Fruit fly (Drosophila melanogaster): ENCODE data around the gene CG14089.
A peak's percentile ranks its signal among the peaks of the same experiment; 100 is the strongest.

Gene CG14089

DNA sequence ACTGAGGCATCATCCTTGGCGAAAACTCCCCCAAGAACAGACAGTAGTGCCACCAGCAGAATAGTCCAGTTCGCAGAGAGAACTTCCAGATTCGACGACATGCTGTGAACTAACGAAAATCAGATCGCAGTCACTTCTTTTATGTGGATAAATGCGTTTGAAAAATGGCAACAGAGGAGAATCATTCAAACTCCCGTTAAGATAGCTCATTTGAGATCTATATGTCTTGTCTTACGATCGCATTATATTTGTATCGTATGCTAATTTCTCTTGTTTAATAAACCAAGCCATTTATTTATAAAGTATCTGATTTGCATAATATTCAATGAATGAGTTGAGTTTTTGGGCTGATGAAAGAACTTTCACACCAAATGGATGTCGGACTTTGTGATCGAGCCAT, at the start of gene CG14089:
TSS of gene CG14089 (minus strand) at position 101 of the 400 bp plus-strand sequence.
- TF ChIP-seq CG17801 (GFP tag; optimal IDR thresholded peaks at IDR 0.05; ENCODE audit: partially characterized antibody): no peak

DNA sequence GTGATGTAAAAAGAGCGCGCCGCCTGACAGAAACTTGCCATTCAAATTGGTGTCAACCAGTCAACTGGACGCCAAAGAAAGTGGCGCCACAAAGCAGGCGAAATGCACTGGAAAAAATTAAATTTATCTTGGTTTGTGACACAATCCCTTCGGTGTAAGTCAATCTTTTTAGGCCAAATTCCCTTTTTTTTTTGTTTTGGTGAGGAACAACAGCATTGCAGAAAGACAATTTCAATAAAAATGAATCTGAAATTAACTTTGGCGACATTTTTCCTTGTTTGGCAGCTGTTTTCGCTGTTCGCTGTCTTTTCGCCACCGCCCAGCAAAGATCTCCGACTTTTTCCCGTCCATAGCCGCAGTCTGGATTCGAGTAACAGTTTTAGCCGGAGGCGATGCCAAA, 48.9 kb upstream of the CG14089 start:
- no peak for TF ChIP-seq CG17801 (GFP tag; optimal IDR thresholded peaks at IDR 0.05; ENCODE audit: partially characterized antibody)

DNA sequence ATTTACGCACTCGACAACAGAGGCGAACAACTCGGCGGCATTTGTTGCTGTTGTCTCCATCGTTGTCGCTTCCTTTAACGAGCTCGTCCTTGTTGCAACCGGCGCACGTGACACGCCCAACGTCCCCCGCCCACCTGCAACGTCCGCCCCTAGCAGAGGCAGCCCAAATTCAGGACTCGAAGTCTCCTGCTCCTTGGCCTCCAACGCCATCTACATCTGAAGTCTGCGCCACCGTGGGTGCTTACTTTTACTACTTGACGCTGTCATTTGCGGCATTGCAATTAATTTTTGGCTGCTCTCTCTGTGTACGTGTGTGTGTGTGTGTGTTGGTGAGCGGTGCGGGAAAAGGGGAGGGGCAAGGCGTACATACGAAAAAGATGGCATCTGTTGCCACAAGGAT, 47.5 kb upstream of the CG14089 start:
- TF ChIP-seq CG17801 (GFP tag; optimal IDR thresholded peaks at IDR 0.05; ENCODE audit: partially characterized antibody): no peak

DNA sequence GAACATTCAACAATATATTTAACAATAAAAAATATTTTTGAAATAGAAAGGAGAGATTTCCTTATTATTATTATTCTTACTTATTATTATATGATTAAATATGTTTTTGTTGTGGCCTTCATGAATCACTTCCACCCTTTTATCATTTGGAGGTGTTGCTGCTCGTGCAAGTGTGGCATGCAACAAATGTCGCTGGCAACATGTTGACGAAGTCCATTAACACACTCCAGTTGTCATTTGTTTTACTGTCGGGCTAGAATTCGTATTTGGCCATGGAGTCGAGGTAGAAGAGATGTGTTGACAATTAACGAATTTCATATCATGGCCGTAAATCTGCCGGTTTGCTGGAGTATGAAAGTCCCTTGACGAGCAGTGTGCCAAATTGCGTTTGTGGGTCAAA, 46.6 kb upstream of the CG14089 start:
- TF ChIP-seq CG17801 (GFP tag; optimal IDR thresholded peaks at IDR 0.05; ENCODE audit: partially characterized antibody): no peak

DNA sequence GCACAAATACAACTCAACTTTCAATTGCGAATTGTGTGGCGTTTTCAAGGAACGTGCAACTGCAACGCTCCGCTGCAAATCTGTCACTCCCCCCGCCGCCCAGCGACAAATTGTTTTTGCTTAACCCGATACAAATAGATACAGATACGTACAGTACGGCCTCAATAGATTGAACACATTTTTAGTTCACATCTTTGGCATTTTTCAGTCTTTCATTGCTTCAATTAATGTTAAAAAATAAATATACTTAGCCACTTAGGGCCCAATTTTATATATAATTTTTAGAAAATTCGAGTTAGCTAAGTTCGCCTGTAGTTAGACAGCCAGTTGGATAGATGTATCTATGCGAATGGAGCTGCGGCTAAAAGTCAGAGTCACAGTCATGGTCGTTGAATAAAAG, 45.4 kb upstream of the CG14089 start:
- peak; percentile 0 for TF ChIP-seq CG17801 (GFP tag; optimal IDR thresholded peaks at IDR 0.05; ENCODE audit: partially characterized antibody)

DNA sequence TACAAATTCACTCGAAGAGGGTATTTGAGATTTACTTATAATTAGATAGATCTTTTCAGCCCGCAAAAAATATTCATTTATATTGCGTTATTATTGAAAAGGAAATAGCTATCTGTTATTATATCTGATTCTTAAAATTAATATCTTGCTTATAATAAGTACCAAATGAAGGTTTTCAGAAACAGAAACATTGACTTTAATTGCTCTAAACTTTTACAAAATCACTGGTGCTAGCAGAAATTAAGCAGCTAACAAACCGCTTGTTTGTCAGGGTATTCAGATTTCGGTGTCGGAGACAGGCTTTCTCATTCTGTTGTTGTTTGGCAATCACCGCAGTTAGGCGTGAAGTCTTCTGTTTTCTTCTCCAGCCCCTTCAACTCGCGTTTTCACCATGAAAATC, 36.0 kb upstream of the CG14089 start:
- no peak for TF ChIP-seq CG17801 (GFP tag; optimal IDR thresholded peaks at IDR 0.05; ENCODE audit: partially characterized antibody)

DNA sequence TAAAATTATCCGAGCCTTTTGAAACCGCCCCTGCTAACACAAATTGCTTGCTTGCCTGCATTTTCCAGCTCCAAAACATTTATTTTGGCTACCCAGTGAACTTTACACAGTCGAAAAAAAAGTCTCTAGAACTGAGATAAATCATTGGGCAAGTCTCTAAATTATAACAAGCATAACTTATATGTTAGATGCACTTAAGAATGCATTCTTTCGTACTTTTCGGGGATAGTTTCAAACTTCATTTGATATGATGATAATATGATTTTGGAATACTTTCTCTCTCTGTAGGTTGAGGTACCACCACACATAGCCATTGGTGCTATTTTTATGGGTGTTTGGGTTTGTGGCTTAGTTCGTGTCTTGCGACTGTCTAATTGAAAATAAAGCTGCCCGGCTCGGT, 34.3 kb upstream of the CG14089 start:
- TF ChIP-seq CG17801 (GFP tag; optimal IDR thresholded peaks at IDR 0.05; ENCODE audit: partially characterized antibody): no peak

DNA sequence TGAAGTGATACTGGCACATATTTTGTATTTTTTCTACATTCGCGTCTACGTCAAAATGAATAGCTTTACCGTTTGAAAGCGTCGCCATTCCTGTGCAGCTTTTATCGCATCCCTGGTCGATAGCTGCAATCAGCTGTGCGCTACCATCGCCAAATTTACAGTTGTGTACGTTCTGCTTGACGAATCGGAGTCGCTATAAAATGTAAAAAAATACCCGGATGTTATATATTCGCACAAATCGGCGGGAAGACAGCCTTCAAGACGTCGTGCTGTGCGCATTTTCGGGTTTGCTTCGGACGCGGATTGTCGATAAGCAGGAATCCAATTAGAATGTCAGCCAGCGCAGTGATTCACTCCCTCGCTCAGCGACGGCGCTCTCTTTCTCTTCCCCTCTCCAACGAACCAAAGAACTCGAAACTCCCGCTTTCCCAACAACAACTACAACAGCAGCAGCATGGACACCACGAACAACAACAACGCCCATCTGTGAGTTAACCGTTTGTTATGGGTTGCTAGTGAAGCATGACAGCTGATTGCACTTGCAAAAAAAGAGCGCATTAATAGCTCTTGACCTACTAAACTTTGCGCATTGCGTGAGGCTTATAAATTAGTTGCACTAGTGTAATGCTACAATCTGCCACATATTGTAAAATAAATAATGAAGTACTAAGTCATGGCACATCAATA, 14.2 kb upstream of the CG14089 start:
- TF ChIP-seq CG17801 (GFP tag; optimal IDR thresholded peaks at IDR 0.05; ENCODE audit: partially characterized antibody): peak; percentile 58

DNA sequence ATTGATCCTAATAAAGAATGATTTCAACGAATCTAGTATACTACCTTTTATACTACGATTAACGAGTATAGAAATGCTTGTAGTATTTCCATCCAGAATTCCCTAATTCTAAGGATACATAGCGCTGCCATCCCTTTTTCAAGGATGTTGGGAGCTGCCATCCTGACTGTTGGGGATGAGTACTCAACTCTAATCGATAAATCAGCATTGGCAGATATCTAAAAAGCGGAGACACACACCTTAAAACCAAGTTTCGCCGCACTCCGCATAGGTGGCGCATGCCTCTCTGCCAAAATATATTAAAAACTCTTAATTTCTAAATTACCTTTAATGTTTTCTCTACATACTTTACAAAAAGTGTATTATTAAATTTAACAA, 13.6 kb upstream of the CG14089 start, which contains the start of gene fal:
TSS of gene fal (plus strand) at position 330 of the 378 bp plus-strand sequence.
- no peak for TF ChIP-seq CG17801 (GFP tag; optimal IDR thresholded peaks at IDR 0.05; ENCODE audit: partially characterized antibody)

DNA sequence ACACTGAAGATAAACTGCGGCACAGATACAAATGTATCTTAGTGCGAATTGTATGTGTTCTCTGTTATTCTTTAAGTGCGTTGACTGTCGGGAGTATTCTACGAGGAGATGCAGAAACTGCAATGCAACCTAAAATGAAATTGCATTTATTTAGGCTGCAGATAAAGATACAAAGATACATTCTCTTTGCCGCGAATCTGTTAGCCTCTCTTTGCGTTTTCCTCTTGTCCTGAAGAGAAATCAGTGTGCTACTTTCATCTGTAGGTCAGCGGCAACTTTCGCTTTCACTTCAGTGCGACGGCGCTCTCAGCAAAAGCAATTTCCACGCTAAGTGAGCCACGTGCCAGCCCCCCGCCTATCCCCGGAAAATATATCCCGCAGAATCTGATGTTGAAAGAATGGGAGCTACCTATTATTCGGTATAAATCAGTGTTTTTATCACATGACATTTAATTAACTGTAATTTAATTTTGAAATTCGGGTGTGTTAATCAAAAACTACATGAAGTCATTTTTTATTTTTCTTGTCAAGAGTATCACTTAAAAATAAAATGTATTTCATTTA, 12.7 kb upstream of the CG14089 start:
- TF ChIP-seq CG17801 (GFP tag; optimal IDR thresholded peaks at IDR 0.05; ENCODE audit: partially characterized antibody): no peak

DNA sequence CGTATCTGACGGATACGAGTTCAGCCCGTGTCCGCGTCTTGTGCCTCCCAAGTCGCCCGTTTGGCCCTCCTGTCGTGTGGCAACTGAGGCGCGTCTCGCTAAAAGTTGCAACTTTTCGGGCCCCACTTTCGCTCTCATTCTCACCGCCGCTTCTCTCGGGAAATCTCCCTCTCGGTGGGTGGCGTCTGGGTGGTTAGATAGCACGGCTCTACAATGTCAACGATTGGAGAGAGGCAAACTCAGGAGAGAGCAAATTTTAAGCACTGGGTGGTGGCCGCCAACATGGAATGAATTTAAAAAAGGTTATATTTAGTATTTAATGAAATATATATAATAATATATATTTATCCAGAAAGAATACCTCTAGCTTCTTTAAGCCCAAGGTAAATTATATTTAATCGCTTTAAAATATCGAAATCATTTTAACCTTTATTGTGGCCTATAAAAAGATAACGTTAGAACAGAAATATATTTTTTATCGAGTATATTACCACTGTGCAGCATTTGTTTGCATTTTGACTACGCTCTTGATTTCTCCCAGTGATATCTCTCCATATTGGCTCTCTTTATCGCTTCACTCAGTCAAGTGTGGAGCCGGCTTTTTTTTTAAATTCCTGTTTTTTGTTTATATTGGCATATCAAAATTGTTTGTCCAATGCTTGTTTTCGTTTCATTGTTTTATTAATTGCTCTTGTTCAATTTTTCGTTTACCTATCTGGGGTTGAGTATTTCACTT, 12.0 kb upstream of the CG14089 start, which contains the start of gene Gbs-76A:
TSS of gene Gbs-76A (minus strand) at position 327 of the 736 bp plus-strand sequence.
- TF ChIP-seq CG17801 (GFP tag; optimal IDR thresholded peaks at IDR 0.05; ENCODE audit: partially characterized antibody): peak; percentile 50

DNA sequence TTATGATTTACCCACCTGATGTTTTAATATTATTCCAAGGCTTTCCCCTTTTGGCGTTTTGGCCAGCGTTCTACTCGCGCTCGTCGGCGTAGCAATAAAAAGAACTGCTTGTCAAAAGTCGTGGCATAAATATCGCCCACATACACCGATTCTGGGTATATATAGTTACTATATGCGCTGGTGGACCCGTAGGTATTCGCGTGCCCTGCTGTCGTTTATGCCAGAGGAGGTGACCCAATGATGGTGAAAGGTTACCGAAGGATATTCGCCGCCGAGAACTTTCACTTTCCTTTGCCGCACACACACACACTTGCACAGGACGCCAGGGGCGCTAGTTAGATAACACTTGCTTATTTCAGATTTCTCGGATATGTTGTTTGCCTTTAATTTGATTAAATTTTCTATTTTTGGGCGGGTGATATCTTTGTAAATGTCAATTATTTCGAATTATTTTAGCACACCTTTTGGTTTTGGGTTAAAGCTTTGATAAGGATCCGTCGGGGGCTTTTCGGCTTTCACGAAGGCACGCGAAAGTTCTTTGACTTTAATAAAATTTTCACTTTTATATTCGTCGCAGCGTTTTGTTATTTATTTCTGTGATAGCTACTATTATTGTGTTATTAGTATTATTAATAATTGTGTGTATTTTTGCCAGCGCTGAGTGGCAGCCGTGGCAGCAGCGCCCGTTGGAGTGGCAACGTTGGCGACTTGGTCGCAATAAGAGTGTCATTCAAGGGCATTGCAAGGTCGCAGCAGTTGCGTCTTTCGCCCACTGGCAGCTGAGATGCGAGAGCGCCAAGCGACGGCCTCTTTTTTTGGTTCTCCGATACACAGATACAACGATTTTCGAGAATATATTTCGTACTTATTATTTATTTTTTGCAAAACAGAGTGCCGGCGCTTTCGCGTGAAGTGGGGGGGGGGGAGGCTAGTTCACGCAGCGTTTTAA, 11.1 kb upstream of the CG14089 start:
- no peak for TF ChIP-seq CG17801 (GFP tag; optimal IDR thresholded peaks at IDR 0.05; ENCODE audit: partially characterized antibody)

DNA sequence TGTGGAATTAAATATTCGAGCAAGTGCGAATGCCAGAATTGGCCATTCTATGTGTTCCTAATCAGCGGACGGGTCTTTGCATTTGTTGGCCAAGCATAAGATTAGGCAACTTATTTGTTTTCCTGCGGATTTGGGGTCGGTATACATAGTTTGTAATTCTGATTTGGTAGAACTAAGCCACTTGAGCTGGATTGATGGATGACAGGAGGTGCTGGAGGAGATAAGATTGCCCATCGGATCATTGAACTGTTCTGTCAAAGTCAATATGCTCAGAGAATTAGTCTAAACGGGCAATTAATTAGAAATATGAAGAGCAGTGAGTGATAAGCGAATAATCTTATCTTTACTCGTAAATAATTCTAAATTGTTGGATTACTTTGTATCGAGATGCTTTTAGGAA, 8.8 kb upstream of the CG14089 start:
- TF ChIP-seq CG17801 (GFP tag; optimal IDR thresholded peaks at IDR 0.05; ENCODE audit: partially characterized antibody): no peak

DNA sequence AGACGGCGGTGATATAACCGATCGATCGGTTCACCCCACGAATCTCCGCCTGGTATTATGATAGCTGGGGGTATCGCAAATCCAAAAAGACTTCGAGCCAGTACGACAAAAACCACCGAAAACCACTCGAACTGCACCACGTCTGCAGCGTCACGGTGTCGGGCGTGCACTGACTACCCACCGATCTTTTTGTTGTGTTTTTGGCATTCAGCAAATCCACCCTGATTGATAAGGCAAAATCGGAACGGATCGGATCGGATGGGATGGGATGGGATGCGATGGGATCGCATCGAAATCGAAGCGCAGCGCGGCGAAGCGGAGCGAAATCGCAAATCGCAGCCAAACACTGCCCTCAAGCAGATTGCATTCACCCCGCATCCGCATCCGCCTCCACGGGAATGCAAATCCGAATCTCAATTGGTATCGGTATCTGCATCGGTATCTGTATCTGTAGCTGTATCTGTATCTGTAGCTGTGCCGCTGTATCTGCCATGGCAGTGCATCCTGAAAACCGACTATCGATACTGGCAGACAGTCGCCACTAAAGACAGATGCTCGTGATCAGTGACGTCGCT, 7.9 kb upstream of the CG14089 start:
- TF ChIP-seq CG17801 (GFP tag; optimal IDR thresholded peaks at IDR 0.05; ENCODE audit: partially characterized antibody): no peak

DNA sequence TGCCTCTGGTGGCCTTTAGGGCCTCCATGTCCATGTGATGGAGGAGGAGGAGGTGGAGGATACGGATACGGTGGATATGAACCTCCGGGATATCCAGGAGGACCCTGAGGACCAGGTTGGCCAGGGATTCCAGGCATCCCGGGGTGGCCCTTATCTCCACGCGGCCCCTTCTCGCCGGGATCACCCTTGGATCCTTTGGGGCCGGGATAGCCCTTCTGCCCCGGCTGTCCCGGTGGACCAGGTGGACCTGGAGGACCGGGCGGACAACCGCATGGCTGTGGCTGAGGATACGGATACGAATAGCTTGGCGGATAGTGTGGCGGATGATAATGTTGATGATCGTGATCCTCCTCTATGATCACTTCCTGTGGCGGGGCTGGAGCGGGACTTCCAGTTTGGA, 317 bp downstream of the CG14089 start:
- no peak for TF ChIP-seq CG17801 (GFP tag; optimal IDR thresholded peaks at IDR 0.05; ENCODE audit: partially characterized antibody)

Measured in ovary, adult (tissue).